Fruit fly (Drosophila melanogaster): Measurements from ENCODE around the gene CG9498.

CG9498 gene

DNA sequence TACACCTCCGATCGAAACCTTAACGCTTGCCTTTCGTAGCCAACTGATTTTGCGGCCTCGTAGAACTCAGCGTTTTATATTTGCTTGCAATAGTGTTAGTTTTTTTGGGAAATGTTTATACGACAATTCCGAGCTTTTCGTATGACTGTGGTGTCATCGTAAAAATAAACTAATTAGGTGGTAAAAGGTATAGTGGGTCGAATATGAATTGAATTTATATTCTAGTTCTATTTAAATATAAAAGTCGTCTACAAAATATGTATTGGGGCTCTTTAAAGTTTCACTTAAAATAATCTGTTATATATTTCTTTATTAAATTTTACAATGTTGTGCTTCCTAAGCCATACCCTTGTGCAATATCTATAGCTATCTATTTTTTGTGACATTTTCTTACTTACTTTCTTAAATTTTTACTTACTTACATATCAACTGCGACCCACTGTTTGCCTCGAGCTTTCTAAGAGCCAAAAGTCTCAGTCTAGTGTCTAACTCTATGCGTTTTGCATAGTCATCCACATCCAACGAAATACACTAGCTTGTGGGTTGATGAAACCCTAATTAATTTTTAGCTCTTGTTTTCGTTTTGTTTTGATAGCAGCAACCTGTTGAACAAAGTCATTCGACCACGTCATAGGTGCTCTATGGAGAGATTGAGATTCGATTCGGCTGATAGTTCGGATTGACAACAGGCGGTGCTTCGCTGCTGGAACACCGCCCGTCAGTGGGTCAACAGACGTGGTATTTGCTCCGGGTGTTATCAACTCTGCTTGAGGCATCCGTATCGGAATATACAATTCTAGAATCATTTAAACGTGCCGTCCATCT is at the start of gene CG9498:
CG9498 (minus strand) TSS at position 51 of the 825 bp plus-strand sequence.
- no peak for TF ChIP-seq Myc (optimal IDR thresholded peaks at IDR 0.05)
- no peak for TF ChIP-seq h (optimal IDR thresholded peaks at IDR 0.05)
- TF ChIP-seq insv (optimal IDR thresholded peaks at IDR 0.05), result no peak
- TF ChIP-seq psq (optimal IDR thresholded peaks at IDR 0.05), result no peak
- TF ChIP-seq Sin3A (optimal IDR thresholded peaks at IDR 0.05), result no peak
- no peak for TF ChIP-seq ttk (optimal IDR thresholded peaks at IDR 0.05)

DNA sequence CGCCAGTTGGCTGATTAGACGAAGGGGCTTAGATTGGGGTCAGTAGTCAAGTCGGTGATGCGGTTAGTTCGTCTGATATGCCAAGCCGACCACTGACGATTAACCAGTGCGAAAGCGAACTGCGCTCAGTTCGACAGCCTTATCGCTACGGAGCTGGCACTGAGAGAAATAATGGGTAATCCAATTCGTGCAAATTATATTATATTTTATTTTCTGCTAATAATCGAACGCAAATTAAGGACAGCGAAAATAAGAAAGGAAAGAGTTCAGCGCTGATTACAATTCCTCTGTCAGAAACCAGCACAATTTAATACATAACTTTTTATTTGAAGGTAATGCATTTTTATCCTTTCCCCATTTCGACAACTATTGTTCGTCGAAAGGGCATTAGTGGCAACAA is 46.3 kb upstream of the CG9498 start, which contains the start of gene CG42369:
CG42369 (minus strand) TSS at position 101 of the 400 bp plus-strand sequence.
- TF ChIP-seq psq (optimal IDR thresholded peaks at IDR 0.05) (no peak), ttk (optimal IDR thresholded peaks at IDR 0.05) (no peak), Sin3A (optimal IDR thresholded peaks at IDR 0.05) (no peak), h (optimal IDR thresholded peaks at IDR 0.05) (no peak), Myc (optimal IDR thresholded peaks at IDR 0.05) (no peak), insv (optimal IDR thresholded peaks at IDR 0.05) (no peak)

DNA sequence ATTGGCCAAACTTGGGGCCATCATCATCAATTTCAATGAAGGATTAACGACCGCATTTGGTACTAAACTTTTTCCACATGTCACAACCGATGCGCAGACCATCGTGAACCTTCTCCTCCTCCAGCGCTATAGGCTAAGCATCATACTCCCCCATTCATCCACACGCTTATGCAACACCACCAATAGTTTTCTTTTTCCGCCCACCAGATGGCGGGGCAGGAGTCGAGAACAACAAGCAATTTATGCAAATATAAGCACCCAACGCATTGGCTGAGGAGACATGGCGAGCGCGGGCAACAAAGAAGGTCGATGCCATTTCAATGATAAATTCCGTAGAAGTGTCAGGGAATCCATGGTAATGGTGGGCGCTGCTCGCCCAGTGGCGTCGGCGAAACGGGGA is 40.6 kb upstream of the CG9498 start:
- TF ChIP-seq h (optimal IDR thresholded peaks at IDR 0.05) (no peak), Myc (optimal IDR thresholded peaks at IDR 0.05) (no peak)

DNA sequence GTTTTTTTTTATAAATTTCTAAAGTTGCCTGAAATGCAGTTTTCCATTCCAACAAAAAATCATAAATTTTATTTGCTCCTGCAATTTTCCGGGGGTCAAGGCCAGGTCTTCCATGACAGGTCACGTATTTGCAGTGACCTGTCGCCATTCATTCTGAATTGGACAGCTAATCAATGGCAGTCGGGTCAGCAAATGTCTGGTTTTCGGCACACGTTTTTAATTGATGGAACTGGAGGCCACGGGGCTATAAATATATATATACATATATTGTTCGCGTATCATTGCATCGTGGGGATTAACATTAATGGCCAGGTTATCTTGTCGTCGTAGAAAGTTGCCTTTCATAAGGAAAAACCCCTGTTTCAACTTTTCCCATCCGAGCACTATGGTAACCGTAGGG is 36.2 kb upstream of the CG9498 start:
- TF ChIP-seq h (optimal IDR thresholded peaks at IDR 0.05) (no peak), ttk (optimal IDR thresholded peaks at IDR 0.05) (no peak), Sin3A (optimal IDR thresholded peaks at IDR 0.05) (no peak), psq (optimal IDR thresholded peaks at IDR 0.05) (no peak), insv (optimal IDR thresholded peaks at IDR 0.05) (no peak), Myc (optimal IDR thresholded peaks at IDR 0.05) (no peak)

DNA sequence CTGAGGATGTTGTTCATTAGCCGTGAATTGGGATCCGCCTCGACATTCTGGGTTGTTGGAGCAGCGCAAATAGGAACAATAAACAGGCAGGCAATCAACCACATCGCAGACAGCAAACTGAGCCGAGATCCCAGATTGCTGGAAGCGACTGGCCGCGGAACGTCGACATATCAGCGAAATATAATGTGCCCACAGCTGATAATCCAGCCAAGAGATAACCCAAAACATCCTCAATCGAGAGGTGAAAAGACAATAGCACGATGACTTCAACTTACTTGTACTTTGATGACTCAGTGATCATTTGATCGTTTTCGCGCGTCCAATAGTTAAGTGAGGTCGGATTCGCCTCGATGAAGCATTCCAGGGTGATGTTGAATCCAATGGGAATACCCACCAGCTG is 34.6 kb upstream of the CG9498 start, which contains the start of gene Nepl6:
Nepl6 (minus strand) TSS at position 104 of the 400 bp plus-strand sequence.
- TF ChIP-seq insv (optimal IDR thresholded peaks at IDR 0.05), result no peak
- no peak for TF ChIP-seq h (optimal IDR thresholded peaks at IDR 0.05)
- TF ChIP-seq ttk (optimal IDR thresholded peaks at IDR 0.05), result no peak
- TF ChIP-seq psq (optimal IDR thresholded peaks at IDR 0.05), result no peak
- no peak for TF ChIP-seq Myc (optimal IDR thresholded peaks at IDR 0.05)
- TF ChIP-seq Sin3A (optimal IDR thresholded peaks at IDR 0.05), result no peak

DNA sequence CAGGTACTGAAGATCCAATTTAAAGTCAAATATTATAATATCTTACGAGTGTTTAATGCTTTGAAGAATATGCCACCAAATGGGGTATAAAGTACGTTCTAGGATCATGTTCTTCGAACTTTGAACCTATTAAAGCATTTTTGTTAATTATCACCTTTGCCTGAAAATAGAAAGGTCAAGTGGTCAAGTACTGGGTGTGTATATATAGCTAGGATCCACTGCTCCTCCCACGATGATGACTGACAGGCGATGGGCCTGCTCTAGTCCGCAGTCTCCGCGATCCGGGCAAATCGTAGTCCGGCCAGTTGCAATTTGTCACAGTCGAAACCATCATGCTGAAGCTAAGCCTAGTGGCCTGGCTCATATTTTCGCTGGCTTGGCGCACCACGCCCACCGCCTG is 30.1 kb upstream of the CG9498 start, which contains the start of gene Nepl5:
Nepl5 (plus strand) TSS at position 301 of the 400 bp plus-strand sequence.
- TF ChIP-seq ttk (optimal IDR thresholded peaks at IDR 0.05) (no peak), Sin3A (optimal IDR thresholded peaks at IDR 0.05) (no peak), h (optimal IDR thresholded peaks at IDR 0.05) (no peak), psq (optimal IDR thresholded peaks at IDR 0.05) (no peak), Myc (optimal IDR thresholded peaks at IDR 0.05) (no peak), insv (optimal IDR thresholded peaks at IDR 0.05) (no peak)

DNA sequence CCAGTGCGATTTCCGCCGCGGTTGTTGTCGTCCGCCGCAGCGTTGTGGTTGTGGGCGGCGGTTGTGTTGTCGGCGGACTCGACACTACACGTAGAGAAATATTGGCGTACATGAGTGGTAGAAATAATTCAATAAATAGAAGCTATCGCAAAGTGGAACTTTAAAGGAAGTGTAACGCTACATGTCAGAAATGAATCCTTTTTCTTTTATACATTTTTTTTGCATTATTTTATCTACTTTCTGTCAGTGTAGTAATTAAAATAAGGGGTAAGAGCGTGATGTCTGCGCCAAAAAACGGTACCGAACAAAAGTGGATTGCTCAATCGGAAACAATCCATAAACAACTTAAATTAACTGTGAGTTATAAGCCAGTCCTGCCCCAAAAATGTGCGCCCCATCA is 28.4 kb upstream of the CG9498 start:
- TF ChIP-seq psq (optimal IDR thresholded peaks at IDR 0.05), result no peak
- TF ChIP-seq Myc (optimal IDR thresholded peaks at IDR 0.05), result no peak
- no peak for TF ChIP-seq h (optimal IDR thresholded peaks at IDR 0.05)

DNA sequence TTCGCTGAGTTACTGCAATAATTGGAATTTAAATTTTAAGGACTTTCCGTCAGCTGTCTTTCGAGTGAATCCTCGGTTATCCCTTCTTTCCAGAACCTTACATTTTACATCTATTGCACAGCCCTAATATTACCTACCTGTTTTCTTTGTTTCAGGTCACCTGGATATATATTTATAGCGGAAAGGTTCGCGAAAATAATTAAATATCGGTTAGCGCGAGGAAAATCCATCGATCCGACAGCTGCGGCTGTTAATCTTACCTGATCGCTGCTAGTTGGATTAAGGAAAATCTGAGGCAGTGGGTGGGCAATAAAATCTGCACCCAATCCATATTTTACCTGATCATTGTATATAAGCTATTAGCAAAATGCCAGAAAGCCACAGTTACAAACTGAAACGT is 22.3 kb upstream of the CG9498 start:
- TF ChIP-seq h (optimal IDR thresholded peaks at IDR 0.05), result no peak
- no peak for TF ChIP-seq ttk (optimal IDR thresholded peaks at IDR 0.05)
- TF ChIP-seq psq (optimal IDR thresholded peaks at IDR 0.05), result no peak
- no peak for TF ChIP-seq insv (optimal IDR thresholded peaks at IDR 0.05)
- TF ChIP-seq Sin3A (optimal IDR thresholded peaks at IDR 0.05), result no peak
- TF ChIP-seq Myc (optimal IDR thresholded peaks at IDR 0.05), result no peak

DNA sequence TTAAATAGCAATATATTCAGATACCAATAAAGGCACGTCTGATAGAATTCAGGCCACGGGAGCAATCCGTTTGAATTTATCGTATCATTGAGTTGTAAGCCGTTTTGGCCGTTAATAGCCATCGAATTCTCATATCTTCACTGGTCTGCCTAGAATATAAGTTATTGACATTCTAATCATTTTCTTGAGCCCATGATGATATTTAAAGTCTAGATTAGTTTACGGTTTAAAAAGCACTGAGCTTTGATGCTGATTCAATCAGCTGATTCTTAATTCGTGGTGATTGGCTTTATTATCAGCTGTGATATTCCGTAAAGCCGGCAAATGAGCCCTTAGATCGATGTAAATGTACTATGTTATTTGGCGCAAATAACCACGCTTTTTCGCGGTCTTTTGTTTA is 21.3 kb upstream of the CG9498 start, which contains the start of gene slam:
slam (plus strand) TSS at position 301 of the 400 bp plus-strand sequence.
- TF ChIP-seq insv (optimal IDR thresholded peaks at IDR 0.05), result no peak
- no peak for TF ChIP-seq h (optimal IDR thresholded peaks at IDR 0.05)

DNA sequence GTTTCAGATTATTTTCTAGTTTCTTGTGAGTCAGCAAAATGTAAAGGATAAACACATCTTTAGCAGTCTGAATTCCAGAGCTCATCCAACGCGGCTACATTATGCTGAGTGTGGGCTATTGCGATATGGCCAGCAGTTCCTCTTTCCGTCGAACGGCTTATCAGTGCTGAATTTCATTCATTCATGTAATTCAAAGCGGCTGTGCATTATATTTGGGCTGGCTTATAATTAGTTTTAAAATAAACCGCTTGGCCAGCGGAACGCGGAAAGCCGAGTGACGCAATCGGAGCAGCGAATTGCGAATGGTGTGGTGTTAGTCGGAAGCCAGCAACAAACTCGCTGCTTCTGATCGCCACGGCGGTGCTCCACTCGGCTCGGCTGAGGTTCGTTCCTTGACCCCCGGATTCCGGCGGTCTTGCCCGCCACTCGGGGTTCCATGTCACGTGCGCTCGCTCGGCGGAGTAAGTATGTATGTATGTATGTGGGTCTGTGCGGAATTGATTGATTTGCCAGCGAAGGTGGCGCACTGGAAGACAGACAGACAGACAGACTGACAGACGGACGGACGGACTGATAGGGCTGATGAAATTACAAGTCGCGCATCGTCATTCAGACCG is 20.3 kb upstream of the CG9498 start:
- TF ChIP-seq ttk (optimal IDR thresholded peaks at IDR 0.05) (no peak), Sin3A (optimal IDR thresholded peaks at IDR 0.05) (no peak), insv (optimal IDR thresholded peaks at IDR 0.05) (no peak), psq (optimal IDR thresholded peaks at IDR 0.05) (no peak)

DNA sequence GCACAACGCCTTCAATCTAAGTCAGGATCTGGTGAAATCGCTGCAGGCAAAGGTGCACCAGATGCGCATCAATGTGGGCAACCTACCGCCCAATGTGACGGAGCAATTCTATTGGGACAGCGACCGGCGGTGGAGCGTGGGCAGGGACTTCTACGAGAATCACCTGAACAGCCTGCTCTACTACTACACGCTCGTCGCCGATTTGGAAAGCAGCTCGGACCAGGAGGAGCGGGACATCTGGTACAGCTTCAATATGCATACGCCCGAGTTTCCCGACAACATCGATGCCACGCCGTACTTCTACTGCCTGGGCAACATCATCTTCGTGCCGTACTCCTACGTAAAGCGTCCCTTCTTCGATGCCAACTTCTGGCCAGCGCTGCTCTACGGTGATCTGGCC is 18.5 kb upstream of the CG9498 start:
- TF ChIP-seq ttk (optimal IDR thresholded peaks at IDR 0.05) (peak; percentile 96), insv (optimal IDR thresholded peaks at IDR 0.05) (no peak), psq (optimal IDR thresholded peaks at IDR 0.05) (no peak), Sin3A (optimal IDR thresholded peaks at IDR 0.05) (no peak), Myc (optimal IDR thresholded peaks at IDR 0.05) (no peak), h (optimal IDR thresholded peaks at IDR 0.05) (no peak)

DNA sequence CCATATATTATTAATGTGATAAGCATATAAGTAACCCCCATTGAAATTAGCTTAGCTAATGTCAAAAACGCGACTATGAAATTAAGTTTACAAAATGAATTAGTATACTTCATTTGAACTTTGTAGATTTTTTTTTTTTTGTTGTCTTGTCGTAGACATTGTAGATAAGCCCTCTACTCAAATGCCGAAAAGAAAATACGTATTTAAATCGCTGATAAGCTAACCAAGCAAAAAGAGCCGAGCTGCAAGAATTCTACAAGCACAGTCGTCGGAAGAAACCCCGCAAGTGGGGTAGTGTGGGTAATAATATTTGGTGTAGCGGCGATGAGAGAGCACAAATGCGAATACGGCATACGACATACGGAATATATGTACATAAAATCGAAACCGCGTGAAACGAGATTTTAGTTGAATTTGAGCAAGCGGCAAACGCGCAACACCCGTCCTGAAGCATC is 16.7 kb upstream of the CG9498 start, which contains the start of gene Nepl4:
Nepl4 (plus strand) TSS at position 405 of the 455 bp plus-strand sequence.
- no peak for TF ChIP-seq Myc (optimal IDR thresholded peaks at IDR 0.05)
- TF ChIP-seq h (optimal IDR thresholded peaks at IDR 0.05), result no peak
- TF ChIP-seq ttk (optimal IDR thresholded peaks at IDR 0.05), result no peak
- no peak for TF ChIP-seq psq (optimal IDR thresholded peaks at IDR 0.05)
- no peak for TF ChIP-seq insv (optimal IDR thresholded peaks at IDR 0.05)
- TF ChIP-seq Sin3A (optimal IDR thresholded peaks at IDR 0.05), result no peak

All from Kc167 (cell line).